Worm (Caenorhabditis elegans) whole organism, late embryonic: ENCODE measurements around the gene E02H4.2.

ENCODE experiments used
- C38D4.7 ChIP-seq: fragments of 200-800 bp; sonication (Bioruptor generic); optimal IDR thresholded peaks from 2 replicates; lab custom pipeline; 2018; ENCODE audit warnings: mild to moderate bottlenecking, missing genetic modification characterization, moderate library complexity, missing compliant biosample characterization
- K02D7.2 ChIP-seq: sonication (generic microtip); optimal IDR thresholded peaks from 2 replicates; lab custom pipeline; 2017; ENCODE audit warnings: mild to moderate bottlenecking, missing genetic modification characterization, missing compliant biosample characterization
- K09A11.1 ChIP-seq: sonication (generic microtip); optimal IDR thresholded peaks from 2 replicates; lab custom pipeline; 2017; ENCODE audit warnings: antibody characterized with exemption, mild to moderate bottlenecking, missing genetic modification characterization, missing compliant biosample characterization; ENCODE audit not compliant: insufficient read depth
- T23F11.4 ChIP-seq: fragments of 200-800 bp; sonication (Bioruptor generic); optimal IDR thresholded peaks from 2 replicates; lab custom pipeline; 2018; ENCODE audit warnings: mild to moderate bottlenecking, missing genetic modification characterization, missing compliant biosample characterization
- Y22D7AL.16 ChIP-seq: sonication (generic microtip); optimal IDR thresholded peaks from 2 replicates; lab custom pipeline; 2016; ENCODE audit warnings: missing genetic modification characterization, missing compliant biosample characterization
- ceh-14 ChIP-seq: sonication (generic microtip); optimal IDR thresholded peaks from 2 replicates; lab custom pipeline; 2016; ENCODE audit warnings: missing genotype, missing genetic modification characterization, missing compliant biosample characterization
- ceh-18 ChIP-seq: sonication (generic microtip); optimal IDR thresholded peaks from 2 replicates; lab custom pipeline; 2016; ENCODE audit warnings: missing genetic modification characterization, missing compliant biosample characterization
- ceh-19 ChIP-seq: fragments of 200-800 bp; sonication (Bioruptor generic); optimal IDR thresholded peaks from 2 replicates; lab custom pipeline; 2018; ENCODE audit warnings: mild to moderate bottlenecking, missing genetic modification characterization, missing compliant biosample characterization
- ceh-2 ChIP-seq: sonication (generic microtip); optimal IDR thresholded peaks from 2 replicates; lab custom pipeline; 2016; ENCODE audit warnings: missing genotype, missing genetic modification characterization, missing compliant biosample characterization
- ceh-22 ChIP-seq: sonication (generic microtip); optimal IDR thresholded peaks from 2 replicates; lab custom pipeline; 2017; ENCODE audit warnings: missing biosample characterization, missing genetic modification characterization
- ceh-24 ChIP-seq: sonication (generic microtip); optimal IDR thresholded peaks from 2 replicates; lab custom pipeline; 2016; ENCODE audit warnings: mild to moderate bottlenecking, missing genetic modification characterization, missing compliant biosample characterization
- ceh-30 ChIP-seq: fragments of 150-350 bp; optimal IDR thresholded peaks from 2 replicates; lab custom pipeline; 2014; ENCODE audit warnings: missing biosample characterization, missing genetic modification characterization
- ceh-45 ChIP-seq: fragments of 200-800 bp; sonication (Bioruptor generic); IDR thresholded peaks from 2 replicates; pipeline ENCODE4 v1.3.6; 2022; ENCODE audit warnings: missing genetic modification reagents, missing genetic modification characterization, missing compliant biosample characterization
- ceh-6 ChIP-seq: fragments of 200-800 bp; sonication (Bioruptor generic); optimal IDR thresholded peaks from 2 replicates; lab custom pipeline; 2018; ENCODE audit warnings: mild to moderate bottlenecking, missing genetic modification characterization, missing compliant biosample characterization
- ceh-9 ChIP-seq: sonication (generic microtip); optimal IDR thresholded peaks from 2 replicates; lab custom pipeline; 2016; ENCODE audit warnings: mild to moderate bottlenecking, missing genetic modification characterization, inconsistent platforms, missing compliant biosample characterization
- che-1 ChIP-seq: sonication (generic microtip); optimal IDR thresholded peaks from 2 replicates; lab custom pipeline; 2016; ENCODE audit warnings: mild to moderate bottlenecking, missing genetic modification characterization, missing compliant biosample characterization
- dmd-4 ChIP-seq: sonication (generic microtip); optimal IDR thresholded peaks from 2 replicates; lab custom pipeline; 2016; ENCODE audit warnings: borderline replicate concordance, missing genetic modification characterization, missing compliant biosample characterization
- elt-2 ChIP-seq: sonication (generic microtip); optimal IDR thresholded peaks from 2 replicates; lab custom pipeline; 2016; ENCODE audit warnings: missing genetic modification reagents, missing genetic modification characterization, missing compliant biosample characterization
- ets-4 ChIP-seq: sonication (generic microtip); optimal IDR thresholded peaks from 2 replicates; lab custom pipeline; 2016; ENCODE audit warnings: missing genetic modification characterization, missing compliant biosample characterization
- eyg-1 ChIP-seq: sonication (generic microtip); optimal IDR thresholded peaks from 2 replicates; lab custom pipeline; 2016; ENCODE audit warnings: missing genotype, missing genetic modification characterization, missing compliant biosample characterization
- fax-1 ChIP-seq: sonication (generic microtip); optimal IDR thresholded peaks from 2 replicates; lab custom pipeline; 2016; ENCODE audit warnings: missing genotype, missing genetic modification characterization, missing compliant biosample characterization
- fkh-6 ChIP-seq: sonication (generic microtip); optimal IDR thresholded peaks from 2 replicates; lab custom pipeline; 2016; ENCODE audit warnings: missing genetic modification characterization, missing compliant biosample characterization
- gmeb-2 ChIP-seq: sonication (generic microtip); optimal IDR thresholded peaks from 2 replicates; lab custom pipeline; 2016; ENCODE audit warnings: missing genetic modification characterization, inconsistent platforms, missing compliant biosample characterization
- hlh-13 ChIP-seq: fragments of 200-800 bp; sonication (Bioruptor generic); optimal IDR thresholded peaks from 2 replicates; lab custom pipeline; 2018; ENCODE audit warnings: mild to moderate bottlenecking, missing genetic modification characterization, missing compliant biosample characterization
- hlh-15 ChIP-seq: sonication (generic microtip); optimal IDR thresholded peaks from 2 replicates; lab custom pipeline; 2016; ENCODE audit warnings: missing genetic modification characterization, missing compliant biosample characterization
- hlh-6 ChIP-seq: sonication (generic microtip); optimal IDR thresholded peaks from 2 replicates; lab custom pipeline; 2016; ENCODE audit warnings: missing genotype, missing genetic modification characterization, missing compliant biosample characterization
- lim-6 ChIP-seq: sonication (generic microtip); optimal IDR thresholded peaks from 2 replicates; lab custom pipeline; 2016; ENCODE audit warnings: missing genetic modification characterization, missing compliant biosample characterization
- lin-11 ChIP-seq: fragments of 200-800 bp; sonication (Bioruptor generic); optimal IDR thresholded peaks from 2 replicates; lab custom pipeline; 2018; ENCODE audit warnings: mild to moderate bottlenecking, missing genetic modification characterization, missing compliant biosample characterization
- madf-2 ChIP-seq: sonication (generic microtip); optimal IDR thresholded peaks from 2 replicates; lab custom pipeline; 2017; ENCODE audit warnings: missing genetic modification characterization, missing compliant biosample characterization
- mec-3 ChIP-seq: sonication (generic microtip); optimal IDR thresholded peaks from 2 replicates; lab custom pipeline; 2016; ENCODE audit warnings: borderline replicate concordance, missing genetic modification characterization, missing compliant biosample characterization
- nfya-1 ChIP-seq: sonication (generic microtip); optimal IDR thresholded peaks from 2 replicates; lab custom pipeline; 2017; ENCODE audit warnings: missing genetic modification characterization, mild to moderate bottlenecking, missing compliant biosample characterization, antibody characterized with exemption, moderate library complexity
- nhr-11 ChIP-seq: fragments of 150-350 bp; optimal IDR thresholded peaks from 2 replicates; lab custom pipeline; 2014; ENCODE audit warnings: missing biosample characterization, missing genetic modification characterization
- nhr-232 ChIP-seq: sonication (generic microtip); optimal IDR thresholded peaks from 2 replicates; lab custom pipeline; 2016; ENCODE audit warnings: missing genetic modification characterization, missing compliant biosample characterization
- npax-4 ChIP-seq: sonication (generic microtip); optimal IDR thresholded peaks from 2 replicates; lab custom pipeline; 2016; ENCODE audit warnings: missing genetic modification characterization, missing compliant biosample characterization
- odd-2 ChIP-seq: sonication (generic microtip); optimal IDR thresholded peaks from 2 replicates; lab custom pipeline; 2017; ENCODE audit warnings: antibody characterized with exemption, mild to moderate bottlenecking, missing genetic modification characterization, missing compliant biosample characterization
- pat-9 ChIP-seq: fragments of 200-800 bp; sonication (Bioruptor generic); optimal IDR thresholded peaks from 2 replicates; lab custom pipeline; 2018; ENCODE audit warnings: mild to moderate bottlenecking, missing genetic modification characterization, moderate library complexity, missing compliant biosample characterization
- pax-1 ChIP-seq: fragments of 150-350 bp; optimal IDR thresholded peaks from 2 replicates; lab custom pipeline; 2014; ENCODE audit warnings: missing biosample characterization, missing genetic modification characterization
- pqm-1 ChIP-seq: sonication (generic microtip); optimal IDR thresholded peaks from 2 replicates; lab custom pipeline; 2016; ENCODE audit warnings: missing genetic modification characterization, missing compliant biosample characterization
- pros-1 ChIP-seq: fragments of 150-350 bp; optimal IDR thresholded peaks from 2 replicates; lab custom pipeline; 2014; ENCODE audit warnings: missing biosample characterization, missing genetic modification reagents, missing genetic modification characterization
- ref-2 ChIP-seq: sonication (generic microtip); optimal IDR thresholded peaks from 2 replicates; lab custom pipeline; 2016; ENCODE audit warnings: missing genetic modification characterization, missing compliant biosample characterization
- sox-2 ChIP-seq: fragments of 200-800 bp; sonication (Bioruptor generic); IDR thresholded peaks from 2 replicates; pipeline ENCODE4 v1.3.6; 2022; ENCODE audit warnings: missing genetic modification reagents, missing genetic modification characterization, missing compliant biosample characterization
- sox-4 ChIP-seq: sonication (generic microtip); optimal IDR thresholded peaks from 2 replicates; lab custom pipeline; 2017; ENCODE audit warnings: mild to moderate bottlenecking, missing genetic modification characterization, inconsistent platforms, missing compliant biosample characterization
- syd-9 ChIP-seq: sonication (generic microtip); optimal IDR thresholded peaks from 2 replicates; lab custom pipeline; 2016; ENCODE audit warnings: mild to moderate bottlenecking, missing genetic modification characterization, moderate library complexity, missing compliant biosample characterization
- tbx-2 ChIP-seq: sonication (generic microtip); optimal IDR thresholded peaks from 2 replicates; lab custom pipeline; 2016; ENCODE audit warnings: missing genetic modification characterization, missing compliant biosample characterization
- ttx-3 ChIP-seq: sonication (generic microtip); optimal IDR thresholded peaks from 2 replicates; lab custom pipeline; 2016; ENCODE audit warnings: missing genetic modification reagents, missing genetic modification characterization, missing compliant biosample characterization
- unc-42 ChIP-seq: sonication (generic microtip); optimal IDR thresholded peaks from 2 replicates; lab custom pipeline; 2016; ENCODE audit warnings: missing genotype, missing genetic modification characterization, missing compliant biosample characterization
- unc-55 ChIP-seq: sonication (generic microtip); optimal IDR thresholded peaks from 2 replicates; lab custom pipeline; 2017; ENCODE audit warnings: missing biosample characterization, missing genetic modification reagents, missing genetic modification characterization
- unc-86 ChIP-seq: sonication (generic microtip); optimal IDR thresholded peaks from 2 replicates; lab custom pipeline; 2016; ENCODE audit warnings: missing genetic modification characterization, missing compliant biosample characterization
- zip-5 ChIP-seq: sonication (generic microtip); optimal IDR thresholded peaks from 2 replicates; lab custom pipeline; 2016; ENCODE audit warnings: missing genetic modification characterization, missing compliant biosample characterization
- ztf-16 ChIP-seq: sonication (generic microtip); optimal IDR thresholded peaks from 2 replicates; lab custom pipeline; 2017; ENCODE audit warnings: missing genetic modification characterization, missing compliant biosample characterization

E02H4.2 gene

ce11 chrX:14313627-14314026, 32.2 kb upstream of the E02H4.2 start, which contains the start of gene prx-1:
TSS of gene prx-1 (plus strand) at chrX:14313927.
- TF ChIP-seq elt-2, result no peak
- TF ChIP-seq unc-86 (tag; lab: Kevin White, UChicago), result no peak
- no peak for TF ChIP-seq nfya-1
- TF ChIP-seq ceh-14 (tag; lab: Kevin White, UChicago), result no peak
- TF ChIP-seq ceh-9 (tag; lab: Kevin White, UChicago), result no peak
- TF ChIP-seq ceh-19 (GFP tag; lab: Kevin White, UChicago), result no peak
- TF ChIP-seq pqm-1 (tag; lab: Kevin White, UChicago), result no peak
- no peak for TF ChIP-seq lim-6 (tag; lab: Kevin White, UChicago)
- TF ChIP-seq ztf-16 (tag; lab: Kevin White, UChicago), result no peak
- no peak for TF ChIP-seq pros-1 (tag; lab: Kevin White, UChicago)
- TF ChIP-seq syd-9 (tag; lab: Kevin White, UChicago), result no peak
- TF ChIP-seq nhr-11 (tag; lab: Kevin White, UChicago), result no peak
- TF ChIP-seq pax-1, result no peak
- no peak for TF ChIP-seq ceh-45
- TF ChIP-seq ceh-24 (tag; lab: Kevin White, UChicago), result no peak

- no peak for TF ChIP-seq hlh-6 (tag; lab: Kevin White, UChicago)
- TF ChIP-seq ceh-2 (tag; lab: Kevin White, UChicago), result peak; percentile 63
- no peak for TF ChIP-seq pat-9 (tag; lab: Kevin White, UChicago)
- TF ChIP-seq unc-86 (tag; lab: Kevin White, UChicago), result no peak
- peak; percentile 67 for TF ChIP-seq ceh-18 (tag; lab: Kevin White, UChicago)
- peak; percentile 46 for TF ChIP-seq ceh-22
- TF ChIP-seq C38D4.7 (GFP tag; lab: Kevin White, UChicago), result peak; percentile 9
- no peak for TF ChIP-seq ceh-6
- TF ChIP-seq nhr-232 (tag; lab: Kevin White, UChicago), result no peak
- no peak for TF ChIP-seq sox-2 (GFP tag; lab: Robert Waterston, UW)
- TF ChIP-seq mec-3 (tag; lab: Kevin White, UChicago), result no peak
- peak; percentile 7 for TF ChIP-seq che-1 (tag; lab: Kevin White, UChicago)
- no peak for TF ChIP-seq npax-4 (tag; lab: Kevin White, UChicago)
- TF ChIP-seq hlh-13, result no peak
- TF ChIP-seq unc-42 (tag; lab: Kevin White, UChicago), result peak; percentile 69
- peak; percentile 73 for TF ChIP-seq tbx-2 (tag; lab: Kevin White, UChicago)
- no peak for TF ChIP-seq fkh-6 (tag; lab: Kevin White, UChicago)
- no peak for TF ChIP-seq sox-4 (tag; lab: Kevin White, UChicago)
- TF ChIP-seq hlh-15, result no peak
- TF ChIP-seq nhr-11 (tag; lab: Kevin White, UChicago), result no peak
- TF ChIP-seq unc-55, result peak; percentile 55
- TF ChIP-seq K02D7.2 (tag; lab: Kevin White, UChicago), result no peak
- TF ChIP-seq elt-2, result peak; percentile 31
- TF ChIP-seq ttx-3 (tag; lab: Kevin White, UChicago), result no peak
- TF ChIP-seq lim-6 (tag; lab: Kevin White, UChicago), result no peak
- no peak for TF ChIP-seq ceh-14 (tag; lab: Kevin White, UChicago)
- peak; percentile 24 for TF ChIP-seq ceh-30 (tag; lab: Kevin White, UChicago)
- peak; percentile 40 for TF ChIP-seq ztf-16 (tag; lab: Kevin White, UChicago)
- no peak for TF ChIP-seq syd-9 (tag; lab: Kevin White, UChicago)
- TF ChIP-seq ceh-9 (tag; lab: Kevin White, UChicago), result no peak
- TF ChIP-seq ets-4, result peak; percentile 32
- TF ChIP-seq Y22D7AL.16, result no peak
- no peak for TF ChIP-seq odd-2 (tag; lab: Kevin White, UChicago)
- no peak for TF ChIP-seq T23F11.4 (GFP tag; lab: Kevin White, UChicago)
- no peak for TF ChIP-seq fax-1 (tag; lab: Kevin White, UChicago)
- no peak for TF ChIP-seq eyg-1 (tag; lab: Kevin White, UChicago)
- TF ChIP-seq ceh-19 (GFP tag; lab: Kevin White, UChicago), result peak; percentile 60
- no peak for TF ChIP-seq K09A11.1 (tag; lab: Kevin White, UChicago)
- TF ChIP-seq lin-11 (tag; lab: Kevin White, UChicago), result no peak
- TF ChIP-seq ref-2 (tag; lab: Kevin White, UChicago), result peak; percentile 84
- no peak for TF ChIP-seq madf-2
- TF ChIP-seq pax-1, result peak; percentile 39
- TF ChIP-seq ceh-24 (tag; lab: Kevin White, UChicago), result no peak
- TF ChIP-seq zip-5, result no peak
- TF ChIP-seq dmd-4 (tag; lab: Kevin White, UChicago), result no peak
- TF ChIP-seq gmeb-2 (tag; lab: Kevin White, UChicago), result no peak
Measured at ce11 chrX:14312416-14312815, 31.0 kb upstream of the E02H4.2 start.
